Fruit fly (Drosophila melanogaster) whole organism, embryonic: Measurements from ENCODE around the gene CG6610.
A peak's percentile ranks its signal among the peaks of the same experiment; 100 is the strongest.

Source experiments
- C15 ChIP-seq: fragments of 200-800 bp; sonication (Bioruptor generic); IDR thresholded peaks from 3 replicates; pipeline ENCODE4 v1.3.6; 2022; ENCODE audit warnings: missing biosample characterization, missing genetic modification characterization
- CG11247 ChIP-seq: fragments of 200-800 bp; sonication (Bioruptor generic); IDR thresholded peaks from 2 replicates; pipeline ENCODE4 v1.3.6; 2022; ENCODE audit warnings: missing biosample characterization, missing genetic modification characterization
- CG12236 ChIP-seq: fragments of 200-800 bp; sonication (Bioruptor generic); optimal IDR thresholded peaks from 2 replicates; lab custom pipeline; 2016; ENCODE audit warnings: missing biosample characterization, missing genetic modification characterization
- CG1233 ChIP-seq: fragments of 200-800 bp; sonication (Bioruptor generic); optimal IDR thresholded peaks from 4 replicates; lab custom pipeline; 2018; ENCODE audit warnings: missing biosample characterization, mild to moderate bottlenecking, missing genetic modification characterization
- CG14710 ChIP-seq: fragments of 200-800 bp; sonication (Bioruptor generic); optimal IDR thresholded peaks from 3 replicates; lab custom pipeline; 2019; ENCODE audit warnings: missing biosample characterization, mild to moderate bottlenecking, missing genetic modification characterization, moderate library complexity
- CG17359 ChIP-seq: fragments of 200-800 bp; sonication (Bioruptor generic); optimal IDR thresholded peaks from 3 replicates; lab custom pipeline; 2018; ENCODE audit warnings: missing biosample characterization, mild to moderate bottlenecking, missing genetic modification characterization, moderate library complexity
- CG1832 ChIP-seq: fragments of 200-800 bp; sonication (Bioruptor generic); optimal IDR thresholded peaks from 2 replicates; lab custom pipeline; 2017; ENCODE audit warnings: missing biosample characterization, mild to moderate bottlenecking, missing genetic modification characterization, inconsistent platforms
- CG2120 ChIP-seq: fragments of 200-800 bp; sonication (Bioruptor generic); optimal IDR thresholded peaks from 3 replicates; lab custom pipeline; 2016; ENCODE audit warnings: missing biosample characterization, missing genetic modification characterization
- CG32772 ChIP-seq: fragments of 200-800 bp; sonication (Bioruptor generic); IDR thresholded peaks from 2 replicates; pipeline ENCODE4 v1.3.6; 2022; ENCODE audit warnings: missing biosample characterization, missing genetic modification characterization
- CG33557 ChIP-seq: fragments of 200-800 bp; sonication (Bioruptor generic); optimal IDR thresholded peaks from 2 replicates; lab custom pipeline; 2019; ENCODE audit warnings: missing biosample characterization, mild to moderate bottlenecking, missing genetic modification characterization, moderate library complexity
- CG5180 ChIP-seq: fragments of 200-800 bp; sonication (Bioruptor generic); optimal IDR thresholded peaks from 3 replicates; lab custom pipeline; 2017; ENCODE audit warnings: missing biosample characterization, missing genetic modification characterization, mild to moderate bottlenecking, moderate library complexity, missing genetic modification reagents
- CG6689 ChIP-seq: fragments of 200-800 bp; sonication (Bioruptor generic); IDR thresholded peaks from 2 replicates; pipeline ENCODE4 v1.3.6; 2022; ENCODE audit warnings: missing biosample characterization, missing genetic modification characterization
- CG7372 ChIP-seq: fragments of 200-800 bp; sonication (Bioruptor generic); IDR thresholded peaks from 2 replicates; pipeline ENCODE4 v1.3.6; 2022; ENCODE audit warnings: missing biosample characterization, missing genetic modification characterization
- CG9876 ChIP-seq: fragments of 200-800 bp; sonication (Bioruptor generic); optimal IDR thresholded peaks from 2 replicates; lab custom pipeline; 2016; ENCODE audit warnings: missing biosample characterization, missing genetic modification characterization
- Camta ChIP-seq: fragments of 200-800 bp; sonication (Bioruptor generic); optimal IDR thresholded peaks from 2 replicates; lab custom pipeline; 2016; ENCODE audit warnings: missing biosample characterization, missing genetic modification characterization
- Deaf1 ChIP-seq: fragments of 200-800 bp; optimal IDR thresholded peaks from 3 replicates; lab custom pipeline; 2019; ENCODE audit warnings: missing biosample characterization, mild to moderate bottlenecking, missing genetic modification characterization, moderate library complexity
- E2f2 ChIP-seq: fragments of 200-800 bp; sonication (Bioruptor generic); IDR thresholded peaks from 2 replicates; pipeline ENCODE4 v1.3.6; 2022; ENCODE audit warnings: missing biosample characterization, missing genetic modification characterization
- Ets65A ChIP-seq: fragments of 200-800 bp; sonication (Bioruptor generic); peaks from one replicate; lab custom pipeline; 2016; ENCODE audit warnings: missing biosample characterization, missing genetic modification characterization
- Gsc ChIP-seq: fragments of 200-800 bp; sonication (Bioruptor generic); IDR thresholded peaks from 2 replicates; pipeline ENCODE4 v1.3.6; 2022; ENCODE audit warnings: missing biosample characterization, missing genetic modification characterization
- Hand ChIP-seq: fragments of 200-800 bp; sonication (Bioruptor generic); optimal IDR thresholded peaks from 2 replicates; lab custom pipeline; 2017; ENCODE audit warnings: mild to moderate bottlenecking, missing biosample characterization, missing genetic modification reagents, missing genetic modification characterization
- Hey ChIP-seq: fragments of 200-800 bp; sonication (Bioruptor generic); optimal IDR thresholded peaks from 3 replicates; lab custom pipeline; 2018; ENCODE audit warnings: missing biosample characterization, mild to moderate bottlenecking, missing genetic modification characterization
- Max ChIP-seq: fragments of 200-800 bp; sonication (Bioruptor generic); optimal IDR thresholded peaks from 2 replicates; lab custom pipeline; 2016; ENCODE audit warnings: missing biosample characterization, mild to moderate bottlenecking, missing genetic modification characterization
- Nf-YB ChIP-seq: fragments of 200-800 bp; sonication (Bioruptor generic); optimal IDR thresholded peaks from 3 replicates; lab custom pipeline; 2019; ENCODE audit warnings: missing biosample characterization, mild to moderate bottlenecking, missing genetic modification characterization, moderate library complexity
- Nf-YC ChIP-seq: fragments of 200-800 bp; optimal IDR thresholded peaks from 3 replicates; lab custom pipeline; 2019; ENCODE audit warnings: missing biosample characterization, mild to moderate bottlenecking, missing genetic modification characterization, moderate library complexity
- Ptx1 ChIP-seq: fragments of 200-800 bp; sonication (Bioruptor generic); IDR thresholded peaks from 2 replicates; pipeline ENCODE4 v1.3.6; 2022; ENCODE audit warnings: missing biosample characterization, missing genetic modification characterization
- Rx ChIP-seq: fragments of 200-800 bp; sonication (Bioruptor generic); IDR thresholded peaks from 2 replicates; pipeline ENCODE4 v1.3.6; 2022; ENCODE audit warnings: missing biosample characterization, missing genetic modification characterization
- abd-A ChIP-seq: fragments of 200-800 bp; sonication (Bioruptor generic); optimal IDR thresholded peaks from 3 replicates; lab custom pipeline; 2019; ENCODE audit warnings: missing biosample characterization, mild to moderate bottlenecking, missing genetic modification characterization, moderate library complexity
- bbx ChIP-seq: fragments of 200-800 bp; sonication (Bioruptor generic); IDR thresholded peaks from 2 replicates; pipeline ENCODE4 v1.3.6; 2022; ENCODE audit warnings: missing biosample characterization, missing genetic modification characterization; ENCODE audit not compliant: partially characterized antibody
- cg ChIP-seq: fragments of 200-800 bp; sonication (Bioruptor generic); optimal IDR thresholded peaks from 3 replicates; lab custom pipeline; 2019; ENCODE audit warnings: missing biosample characterization, mild to moderate bottlenecking, missing genetic modification characterization, moderate library complexity
- corto ChIP-seq: fragments of 200-800 bp; sonication (Bioruptor generic); optimal IDR thresholded peaks from 2 replicates; lab custom pipeline; 2016; ENCODE audit warnings: missing biosample characterization, mild to moderate bottlenecking, missing genetic modification characterization, moderate library complexity
- crol ChIP-seq: fragments of 200-800 bp; sonication (Bioruptor generic); IDR thresholded peaks from 2 replicates; pipeline ENCODE4 v1.3.6; 2022; ENCODE audit warnings: missing biosample characterization, missing genetic modification characterization
- cwo ChIP-seq: fragments of 200-800 bp; sonication (Bioruptor generic); optimal IDR thresholded peaks from 3 replicates; lab custom pipeline; 2017; ENCODE audit warnings: missing biosample characterization, missing genetic modification characterization, mild to moderate bottlenecking, moderate library complexity, missing genetic modification reagents
- ewg ChIP-seq: fragments of 200-800 bp; sonication (Bioruptor generic); optimal IDR thresholded peaks from 3 replicates; lab custom pipeline; 2017; ENCODE audit warnings: mild to moderate bottlenecking, missing biosample characterization, missing genetic modification reagents, missing genetic modification characterization
- fd102C ChIP-seq: fragments of 200-800 bp; sonication (Bioruptor generic); optimal IDR thresholded peaks from 2 replicates; lab custom pipeline; 2018; ENCODE audit warnings: missing biosample characterization, mild to moderate bottlenecking, missing genetic modification characterization, moderate library complexity
- gfzf ChIP-seq: fragments of 200-800 bp; sonication (Bioruptor generic); optimal IDR thresholded peaks from 2 replicates; lab custom pipeline; 2016; ENCODE audit warnings: missing biosample characterization, mild to moderate bottlenecking, missing genetic modification characterization, moderate library complexity
- odd ChIP-seq: fragments of 200-800 bp; sonication (Bioruptor generic); optimal IDR thresholded peaks from 2 replicates; lab custom pipeline; 2017; ENCODE audit warnings: missing biosample characterization, mild to moderate bottlenecking, missing genetic modification characterization
- onecut ChIP-seq: fragments of 200-800 bp; sonication (Bioruptor generic); IDR thresholded peaks from 2 replicates; pipeline ENCODE4 v1.3.6; 2022; ENCODE audit warnings: missing biosample characterization, missing genetic modification characterization
- pb ChIP-seq: fragments of 200-800 bp; sonication (Bioruptor generic); optimal IDR thresholded peaks from 3 replicates; lab custom pipeline; 2016; ENCODE audit warnings: missing biosample characterization, missing genetic modification characterization
- repo ChIP-seq: fragments of 200-800 bp; sonication (Bioruptor generic); optimal IDR thresholded peaks from 2 replicates; lab custom pipeline; 2016; ENCODE audit warnings: missing biosample characterization, missing genetic modification characterization
- schlank ChIP-seq: fragments of 200-800 bp; sonication (Bioruptor generic); optimal IDR thresholded peaks from 2 replicates; lab custom pipeline; 2018; ENCODE audit warnings: missing biosample characterization, mild to moderate bottlenecking, missing genetic modification characterization
- sens ChIP-seq: fragments of 200-800 bp; sonication (Bioruptor generic); peaks from one replicate; lab custom pipeline; 2016; ENCODE audit warnings: missing biosample characterization, missing genetic modification characterization
- seq ChIP-seq: fragments of 200-800 bp; sonication (Bioruptor generic); IDR thresholded peaks from 2 replicates; pipeline ENCODE4 v1.3.6; 2022; ENCODE audit warnings: missing biosample characterization, missing genetic modification characterization
- stc ChIP-seq: fragments of 200-800 bp; sonication (Bioruptor generic); IDR thresholded peaks from 2 replicates; pipeline ENCODE4 v1.3.6; 2022; ENCODE audit warnings: missing biosample characterization, missing genetic modification characterization
- vvl ChIP-seq: fragments of 200-800 bp; sonication (Bioruptor generic); IDR thresholded peaks from 2 replicates; pipeline ENCODE4 v1.3.6; 2022; ENCODE audit warnings: missing biosample characterization, missing genetic modification characterization

The CG6610 gene

dm6 chr3L:6110673-6111449 is 35.5 kb downstream of the CG6610 start (continued):
- no peak for TF ChIP-seq CG9876 (GFP tag; lab: Kevin White, UChicago)
- TF ChIP-seq seq (GFP tag; lab: Robert Waterston, UW): peak; percentile 65; the same call in 1 of the 2 replicates
- no peak for TF ChIP-seq Deaf1
- no peak for TF ChIP-seq CG14710 (tag; lab: Kevin White, UChicago)
- peak; percentile 49 for TF ChIP-seq CG1832 (GFP tag; lab: Kevin White, UChicago)
- TF ChIP-seq stc (GFP tag; lab: Robert Waterston, UW): no peak

dm6 chr3L:6111458-6111857 is 36.1 kb downstream of the CG6610 start:
- TF ChIP-seq cwo (no peak), CG5180 (GFP tag; lab: Kevin White, UChicago) (no peak), abd-A (tag; lab: Kevin White, UChicago) (no peak), Max (no peak), Ets65A (GFP tag; lab: Kevin White, UChicago) (peak; percentile 92), Gsc (no peak), Rx (GFP tag; lab: Robert Waterston, UW) (no peak), CG2120 (GFP tag; lab: Kevin White, UChicago) (no peak), Ptx1 (GFP tag; lab: Robert Waterston, UW) (no peak), schlank (tag; lab: Kevin White, UChicago) (no peak), Hand (GFP tag; lab: Kevin White, UChicago) (no peak), CG1233 (GFP tag; lab: Kevin White, UChicago) (no peak), CG7372 (GFP tag; lab: Robert Waterston, UW) (0 out of 2 replicates have a peak, but pooled peaks have one; percentile 30)

- TF ChIP-seq CG17359 (tag; lab: Kevin White, UChicago): no peak
- no peak for TF ChIP-seq CG12236 (GFP tag; lab: Kevin White, UChicago)
- peak; percentile 5 for TF ChIP-seq cg (GFP tag; lab: Kevin White, UChicago)
- TF ChIP-seq CG14710 (tag; lab: Kevin White, UChicago): no peak
- no peak for TF ChIP-seq C15
- TF ChIP-seq sens (GFP tag; lab: Kevin White, UChicago): peak; percentile 24
- peak; percentile 91 for TF ChIP-seq Ets65A (GFP tag; lab: Kevin White, UChicago)
Measured at dm6 chr3L:6115505-6115904, 40.2 kb downstream of the CG6610 start.

- TF ChIP-seq Nf-YB (GFP tag; lab: Kevin White, UChicago) (peak; percentile 69), E2f2 (no peak), Hey (no peak), vvl (peak; percentile 56; the same call in 1 of the 2 replicates), ewg (peak; percentile 35), pb (GFP tag; lab: Kevin White, UChicago) (no peak), crol (GFP tag; lab: Robert Waterston, UW) (peak; percentile 64), onecut (GFP tag; lab: Robert Waterston, UW) (peak; percentile 83), corto (no peak), Camta (GFP tag; lab: Kevin White, UChicago) (no peak), bbx (no peak), Ets65A (GFP tag; lab: Kevin White, UChicago) (peak; percentile 71), gfzf (GFP tag; lab: Kevin White, UChicago) (no peak), CG32772 (no peak), CG11247 (GFP tag; lab: Robert Waterston, UW) (no peak), CG33557 (GFP tag; lab: Kevin White, UChicago) (no peak), fd102C (no peak), Nf-YC (peak; percentile 82), repo (no peak), CG6689 (GFP tag; lab: Robert Waterston, UW) (no peak), Hand (GFP tag; lab: Kevin White, UChicago) (no peak), odd (GFP tag; lab: Kevin White, UChicago) (no peak)
Measured at dm6 chr3L:6116881-6117280, 41.5 kb downstream of the CG6610 start.
